Worm (Caenorhabditis elegans) whole organism, young adult: ENCODE measurements around the gene M18.6.
A peak's percentile ranks its signal among the peaks of the same experiment; 100 is the strongest.

ENCODE experiments used
- C06A6.2 ChIP-seq: fragments of 200-800 bp; sonication (Bioruptor generic); conservative IDR thresholded peaks from 2 replicates; pipeline ENCODE4 v1.3.6; 2022; ENCODE audit warnings: missing genetic modification characterization, missing compliant biosample characterization
- D2030.7 ChIP-seq: fragments of 200-800 bp; sonication (Bioruptor generic); IDR thresholded peaks from 2 replicates; pipeline ENCODE4 v1.3.6; 2022; ENCODE audit warnings: missing genetic modification reagents, missing genetic modification characterization, missing compliant biosample characterization
- F33H1.4 ChIP-seq: fragments of 200-800 bp; sonication (Bioruptor generic); IDR thresholded peaks from 2 replicates; pipeline ENCODE4 v1.3.6; 2022; ENCODE audit warnings: missing genetic modification reagents, missing genetic modification characterization, missing compliant biosample characterization
- F49E8.2 ChIP-seq: sonication (generic microtip); optimal IDR thresholded peaks from 3 replicates; lab custom pipeline; 2017; ENCODE audit warnings: missing genetic modification characterization, mild to moderate bottlenecking, missing compliant biosample characterization, antibody characterized with exemption, moderate library complexity; ENCODE audit not compliant: insufficient read depth
- F55B11.4 ChIP-seq: sonication (generic microtip); optimal IDR thresholded peaks from 2 replicates; lab custom pipeline; 2016; ENCODE audit warnings: missing compliant biosample characterization, missing genetic modification characterization, borderline replicate concordance; ENCODE audit not compliant: insufficient read depth
- F57C9.4 ChIP-seq: sonication (generic microtip); optimal IDR thresholded peaks from 2 replicates; lab custom pipeline; 2017; ENCODE audit warnings: mild to moderate bottlenecking, missing genetic modification characterization, missing compliant biosample characterization
- T26A5.8 ChIP-seq: sonication (generic microtip); optimal IDR thresholded peaks from 2 replicates; lab custom pipeline; 2016; ENCODE audit warnings: missing genetic modification characterization, missing compliant biosample characterization
- Y53F4B.3 ChIP-seq: fragments of 200-800 bp; sonication (Bioruptor generic); IDR thresholded peaks from 2 replicates; pipeline ENCODE4 v1.3.6; 2022; ENCODE audit warnings: missing genetic modification reagents, missing genetic modification characterization, missing compliant biosample characterization
- Y56A3A.18 ChIP-seq: fragments of 200-800 bp; sonication (Bioruptor generic); IDR thresholded peaks from 2 replicates; pipeline ENCODE4 v1.3.6; 2022; ENCODE audit warnings: missing genetic modification reagents, missing genetic modification characterization, missing compliant biosample characterization
- ZK185.1 ChIP-seq: sonication (generic microtip); optimal IDR thresholded peaks from 2 replicates; lab custom pipeline; 2016; ENCODE audit warnings: mild to moderate bottlenecking, missing genetic modification characterization, missing compliant biosample characterization; ENCODE audit not compliant: poor library complexity, severe bottlenecking
- ama-1 ChIP-seq, 3 experiments: fragments of 150-350 bp in 1 of 3; sonication (generic microtip) in 2 of 3; optimal IDR thresholded peaks; 2 replicates each; lab custom pipeline; 2014 to 2018; ENCODE audit warnings: missing biosample characterization in 2 of 3, missing genetic modification characterization in 2 of 3, missing genetic modification reagents in 2 of 3
- aptf-2 ChIP-seq: fragments of 200-800 bp; sonication (Bioruptor generic); conservative IDR thresholded peaks from 2 replicates; pipeline ENCODE4 v1.3.6; 2022; ENCODE audit warnings: missing genetic modification reagents, missing genetic modification characterization, missing compliant biosample characterization
- atf-7 ChIP-seq: sonication (generic microtip); optimal IDR thresholded peaks from 2 replicates; lab custom pipeline; 2017; ENCODE audit warnings: mild to moderate bottlenecking, missing genetic modification characterization, missing compliant biosample characterization
- attf-5 ChIP-seq: fragments of 200-800 bp; sonication (Bioruptor generic); optimal IDR thresholded peaks from 2 replicates; lab custom pipeline; 2018; ENCODE audit warnings: mild to moderate bottlenecking, missing genetic modification characterization, missing compliant biosample characterization
- cebp-1 ChIP-seq, 2 experiments: fragments of 200-800 bp in 1 of 2; sonication (Bioruptor generic) in 1 of 2; sonication (generic microtip) in 1 of 2; IDR thresholded peaks in 1 of 2; optimal IDR thresholded peaks in 1 of 2; 2 replicates each; pipeline versions ENCODE4 v1.3.6 to Lab custom; 2017 to 2022; ENCODE audit warnings: missing compliant biosample characterization in 2 of 2, missing genetic modification characterization in 2 of 2, mild to moderate bottlenecking in 1 of 2, missing genetic modification reagents in 1 of 2, moderate library complexity in 1 of 2
- ceh-40 ChIP-seq: fragments of 200-800 bp; sonication (Bioruptor generic); IDR thresholded peaks from 2 replicates; pipeline ENCODE4 v1.3.6; 2022; ENCODE audit warnings: missing genetic modification characterization, missing compliant biosample characterization
- ceh-58 ChIP-seq: fragments of 200-800 bp; sonication (Bioruptor generic); IDR thresholded peaks from 2 replicates; pipeline ENCODE4 v1.3.6; 2022; ENCODE audit warnings: missing genetic modification characterization, missing compliant biosample characterization
- chd-7 ChIP-seq: sonication (generic microtip); optimal IDR thresholded peaks from 2 replicates; lab custom pipeline; 2016; ENCODE audit warnings: mild to moderate bottlenecking, missing genetic modification characterization, moderate library complexity, missing compliant biosample characterization
- die-1 ChIP-seq: sonication (generic microtip); optimal IDR thresholded peaks from 2 replicates; lab custom pipeline; 2016; ENCODE audit warnings: missing genotype, mild to moderate bottlenecking, missing genetic modification characterization, missing compliant biosample characterization
- egl-18 ChIP-seq: fragments of 200-800 bp; sonication (Bioruptor generic); IDR thresholded peaks from 2 replicates; pipeline ENCODE4 v1.3.6; 2022; ENCODE audit warnings: missing genetic modification reagents, missing genetic modification characterization, missing compliant biosample characterization
- egrh-3 ChIP-seq: fragments of 200-800 bp; sonication (Bioruptor generic); IDR thresholded peaks from 2 replicates; pipeline ENCODE4 v1.3.6; 2022; ENCODE audit warnings: missing genetic modification reagents, missing genetic modification characterization, missing compliant biosample characterization
- ets-4 ChIP-seq: fragments of 200-800 bp; sonication (Bioruptor generic); optimal IDR thresholded peaks from 2 replicates; lab custom pipeline; 2018; ENCODE audit warnings: mild to moderate bottlenecking, missing genetic modification characterization, missing compliant biosample characterization
- fkh-3 ChIP-seq: sonication (generic microtip); optimal IDR thresholded peaks from 2 replicates; lab custom pipeline; 2016; ENCODE audit warnings: mild to moderate bottlenecking, missing genetic modification characterization, missing compliant biosample characterization
- gei-17 ChIP-seq: fragments of 200-800 bp; sonication (Bioruptor generic); optimal IDR thresholded peaks from 2 replicates; lab custom pipeline; 2018; ENCODE audit warnings: mild to moderate bottlenecking, missing genetic modification characterization, missing compliant biosample characterization
- him-1 ChIP-seq: sonication (generic microtip); optimal IDR thresholded peaks from 2 replicates; lab custom pipeline; 2016; ENCODE audit warnings: missing genotype, missing genetic modification reagents, missing genetic modification characterization, missing compliant biosample characterization
- hlh-12 ChIP-seq: sonication (generic microtip); optimal IDR thresholded peaks from 2 replicates; lab custom pipeline; 2016; ENCODE audit warnings: missing genetic modification characterization, missing compliant biosample characterization
- hmg-20 ChIP-seq: fragments of 200-800 bp; sonication (Bioruptor generic); IDR thresholded peaks from 2 replicates; pipeline ENCODE4 v1.3.6; 2022; ENCODE audit warnings: missing genetic modification reagents, missing genetic modification characterization, missing compliant biosample characterization
- hsf-1 ChIP-seq: fragments of 200-800 bp; sonication (Bioruptor generic); IDR thresholded peaks from 2 replicates; pipeline ENCODE4 v1.3.6; 2022; ENCODE audit warnings: missing genetic modification reagents, missing genetic modification characterization, missing compliant biosample characterization
- lag-1 ChIP-seq: fragments of 200-800 bp; sonication (Bioruptor generic); IDR thresholded peaks from 2 replicates; pipeline ENCODE4 v1.3.6; 2022; ENCODE audit warnings: missing genetic modification reagents, missing genetic modification characterization, missing compliant biosample characterization
- let-607 ChIP-seq, 2 experiments: fragments of 200-800 bp in 1 of 2; sonication (Bioruptor generic) in 1 of 2; sonication (generic microtip) in 1 of 2; optimal IDR thresholded peaks; 2 replicates each; lab custom pipeline; 2016 to 2018; ENCODE audit warnings: mild to moderate bottlenecking in 2 of 2, missing compliant biosample characterization in 2 of 2, missing genetic modification characterization in 2 of 2, moderate library complexity in 2 of 2, missing genotype in 1 of 2
- lsl-1 ChIP-seq: fragments of 200-800 bp; sonication (Bioruptor generic); optimal IDR thresholded peaks from 2 replicates; lab custom pipeline; 2018; ENCODE audit warnings: mild to moderate bottlenecking, missing genetic modification characterization, moderate library complexity, missing compliant biosample characterization
- madf-10 ChIP-seq: sonication (generic microtip); optimal IDR thresholded peaks from 2 replicates; lab custom pipeline; 2016; ENCODE audit warnings: mild to moderate bottlenecking, missing genetic modification characterization, missing compliant biosample characterization
- madf-3 ChIP-seq: fragments of 200-800 bp; sonication (Bioruptor generic); IDR thresholded peaks from 2 replicates; pipeline ENCODE4 v1.3.6; 2022; ENCODE audit warnings: missing genetic modification reagents, missing genetic modification characterization, missing compliant biosample characterization
- madf-6 ChIP-seq: fragments of 200-800 bp; sonication (Bioruptor generic); IDR thresholded peaks from 2 replicates; pipeline ENCODE4 v1.3.6; 2022; ENCODE audit warnings: missing genetic modification reagents, missing genetic modification characterization, missing compliant biosample characterization
- madf-8 ChIP-seq: fragments of 200-800 bp; sonication (Bioruptor generic); conservative IDR thresholded peaks from 2 replicates; pipeline ENCODE4 v1.3.6; 2022; ENCODE audit warnings: missing genetic modification reagents, missing genetic modification characterization, missing compliant biosample characterization
- nhr-179 ChIP-seq: sonication (generic microtip); optimal IDR thresholded peaks from 2 replicates; lab custom pipeline; 2016; ENCODE audit warnings: mild to moderate bottlenecking, missing genetic modification characterization, missing compliant biosample characterization
- pha-4 ChIP-seq: fragments of 150-350 bp; sonication (generic microtip); optimal IDR thresholded peaks from 2 replicates; lab custom pipeline; 2014; ENCODE audit warnings: missing biosample characterization, missing genetic modification reagents, missing genetic modification characterization
- rcor-1 ChIP-seq: fragments of 200-800 bp; sonication (Bioruptor generic); IDR thresholded peaks from 2 replicates; pipeline ENCODE4 v1.3.6; 2022; ENCODE audit warnings: missing genetic modification reagents, missing genetic modification characterization, missing compliant biosample characterization
- rpc-1 ChIP-seq, 2 experiments: fragments of 150-350 bp in 1 of 2; sonication (generic microtip) in 1 of 2; optimal IDR thresholded peaks; 2 replicates each; lab custom pipeline; 2014 to 2018; ENCODE audit warnings: missing biosample characterization in 1 of 2, missing genetic modification characterization in 1 of 2, missing genetic modification reagents in 1 of 2, missing genotype in 1 of 2
- somi-1 ChIP-seq: fragments of 200-800 bp; sonication (Bioruptor generic); optimal IDR thresholded peaks from 2 replicates; lab custom pipeline; 2018; ENCODE audit warnings: mild to moderate bottlenecking, missing genetic modification characterization, missing compliant biosample characterization
- xnd-1 ChIP-seq: sonication (generic microtip); optimal IDR thresholded peaks from 2 replicates; lab custom pipeline; 2016; ENCODE audit warnings: missing genotype, missing genetic modification reagents, missing genetic modification characterization, missing compliant biosample characterization
- ztf-3 ChIP-seq: fragments of 200-800 bp; sonication (Bioruptor generic); optimal IDR thresholded peaks from 2 replicates; lab custom pipeline; 2018; ENCODE audit warnings: mild to moderate bottlenecking, missing genetic modification characterization, missing compliant biosample characterization
- ztf-6 ChIP-seq: fragments of 200-800 bp; sonication (Bioruptor generic); IDR thresholded peaks from 2 replicates; pipeline ENCODE4 v1.3.6; 2022; ENCODE audit warnings: missing genetic modification reagents, missing genetic modification characterization, missing compliant biosample characterization

Gene M18.6

DNA sequence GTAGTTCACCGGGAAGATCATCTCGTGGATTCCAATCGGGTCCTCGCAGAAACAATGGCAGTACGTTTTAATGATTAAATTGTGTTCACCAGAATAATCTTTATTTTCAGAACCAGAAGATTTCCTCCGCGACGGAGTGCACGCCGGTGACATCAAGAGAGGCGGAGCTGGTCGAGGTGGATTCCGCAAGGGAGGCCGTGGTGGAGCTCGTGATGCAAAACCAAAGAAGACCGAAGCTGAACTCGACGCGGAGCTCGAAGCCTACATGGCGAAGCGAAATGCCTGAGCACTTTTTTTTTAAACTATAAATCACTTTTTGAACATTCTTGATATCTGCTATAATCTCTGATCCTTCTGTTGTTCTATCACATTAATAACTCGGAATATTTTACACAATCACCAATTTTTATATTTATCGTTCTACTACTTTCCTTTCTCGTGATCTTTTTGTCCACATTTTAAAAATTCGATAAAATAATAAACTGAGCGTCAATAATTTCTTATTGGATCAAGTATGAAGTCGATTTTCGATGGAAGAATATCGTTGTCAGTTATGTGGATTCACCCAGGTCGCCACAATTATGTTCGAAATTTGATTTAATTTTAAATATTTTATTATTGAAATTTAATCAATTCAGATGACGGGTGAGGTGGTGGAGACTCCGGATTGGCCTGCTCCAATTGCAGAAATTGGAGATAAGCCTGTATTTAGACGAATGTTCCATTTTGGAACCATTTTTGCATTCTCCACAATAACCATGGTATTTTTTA is 3.4 kb downstream of the M18.6 start, which contains the start of gene dhhc-6 (continued):
- TF ChIP-seq F57C9.4 (no peak), egl-18 (no peak), ZK185.1 (tag; lab: Kevin White, UChicago) (no peak), pha-4 (tag; lab: Kevin White, UChicago) (no peak), egrh-3 (GFP tag; lab: Robert Waterston, UW) (peak; percentile 56; the same call in 1 of the 2 replicates), ceh-58 (GFP tag; lab: Robert Waterston, UW) (no peak), nhr-179 (tag; lab: Kevin White, UChicago) (no peak), madf-3 (GFP tag; lab: Robert Waterston, UW) (peak; percentile 84), rpc-1 (optimal IDR thresholded peaks at IDR 0.05; lab: Kevin White, UChicago) (no peak), rpc-1 (tag; optimal IDR thresholded peaks at IDR 0.05; lab: Kevin White, UChicago) (no peak), madf-10 (tag; lab: Kevin White, UChicago) (no peak), lag-1 (GFP tag; lab: Robert Waterston, UW) (no peak), ztf-3 (GFP tag; lab: Kevin White, UChicago) (no peak), aptf-2 (GFP tag; lab: Robert Waterston, UW) (no peak), T26A5.8 (tag; lab: Kevin White, UChicago) (no peak), ceh-40 (GFP tag; lab: Robert Waterston, UW) (no peak), hsf-1 (GFP tag; lab: Robert Waterston, UW) (0 out of 2 replicates have a peak, but pooled peaks have one; percentile 30), hmg-20 (GFP tag; lab: Robert Waterston, UW) (no peak), somi-1 (no peak), Y56A3A.18 (GFP tag; lab: Robert Waterston, UW) (no peak), die-1 (no peak), let-607 (tag; optimal IDR thresholded peaks at IDR 0.05; lab: Kevin White, UChicago) (no peak)
- TF ChIP-seq, all 124 proteins: peak for 14

ce11 chrIV:12126740-12127472 is 5.8 kb downstream of the M18.6 start:
- TF ChIP-seq ama-1 (optimal IDR thresholded peaks at IDR 0.05; lab: Kevin White, UChicago) (no peak), ama-1 (GFP tag; optimal IDR thresholded peaks at IDR 0.05; lab: Kevin White, UChicago) (no peak), F49E8.2 (tag; lab: Kevin White, UChicago) (peak; percentile 18), pha-4 (tag; lab: Kevin White, UChicago) (no peak), madf-10 (tag; lab: Kevin White, UChicago) (no peak), madf-8 (GFP tag; lab: Robert Waterston, UW) (peak; percentile 43; the same call in 1 of the 2 replicates), xnd-1 (tag; lab: Kevin White, UChicago) (peak; percentile 67), cebp-1 (GFP tag; IDR thresholded peaks at IDR 0.05; lab: Robert Waterston, UW) (no peak), cebp-1 (tag; optimal IDR thresholded peaks at IDR 0.05; lab: Kevin White, UChicago) (no peak), rcor-1 (no peak), chd-7 (no peak), F33H1.4 (GFP tag; lab: Robert Waterston, UW) (peak; percentile 83), Y53F4B.3 (GFP tag; lab: Robert Waterston, UW) (no peak), gei-17 (no peak), F55B11.4 (tag; lab: Kevin White, UChicago) (no peak), D2030.7 (GFP tag; lab: Robert Waterston, UW) (peak; percentile 33; the same call in 1 of the 2 replicates), atf-7 (tag; lab: Kevin White, UChicago) (no peak), madf-6 (GFP tag; lab: Robert Waterston, UW) (peak; percentile 74), fkh-3 (tag; lab: Kevin White, UChicago) (no peak), ets-4 (GFP tag; lab: Kevin White, UChicago) (no peak), ztf-6 (GFP tag; lab: Robert Waterston, UW) (no peak), him-1 (tag; lab: Kevin White, UChicago) (peak; percentile 30), hlh-12 (no peak), lsl-1 (GFP tag; lab: Kevin White, UChicago) (peak; percentile 90), rpc-1 (optimal IDR thresholded peaks at IDR 0.05; lab: Kevin White, UChicago) (no peak), rpc-1 (tag; optimal IDR thresholded peaks at IDR 0.05; lab: Kevin White, UChicago) (no peak), attf-5 (GFP tag; lab: Kevin White, UChicago) (no peak), C06A6.2 (GFP tag; lab: Robert Waterston, UW) (no peak), die-1 (no peak)
